Worm (Caenorhabditis elegans): ENCODE results near the gene acbp-3.

DNA sequence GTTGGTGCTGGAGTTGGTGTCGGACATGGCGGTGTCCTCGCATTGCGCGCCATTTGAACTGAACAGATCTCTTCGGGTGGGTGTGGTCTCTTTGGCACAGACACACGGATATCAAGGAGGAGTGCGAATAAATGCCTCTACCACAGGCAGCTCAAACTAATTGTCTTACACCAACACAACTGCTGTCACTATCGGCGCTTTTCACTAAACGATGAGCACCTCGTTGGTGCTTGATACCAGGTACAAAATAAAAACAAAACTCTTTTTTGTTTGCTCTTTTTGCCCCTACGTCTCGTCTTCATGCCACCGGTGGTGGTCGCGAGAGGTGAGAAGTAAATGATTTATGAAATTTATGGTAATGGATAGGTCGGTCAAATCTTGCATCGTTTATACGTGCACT lies 7.6 kb downstream of the acbp-3 start, which contains the start of gene F47B10.8:
- TF ChIP-seq nhr-11 (tag; optimal IDR thresholded peaks at IDR 0.05) (no peak), eyg-1 (tag; optimal IDR thresholded peaks at IDR 0.05) (no peak)

All from whole organism, late embryonic.